Fruit fly (Drosophila melanogaster): ENCODE results near the gene CG7011.

CG7011 gene

dm6 chr3L:15192172-15192571, 28.7 kb upstream of the CG7011 start:
- no peak for TF ChIP-seq CG17801 (GFP tag; optimal IDR thresholded peaks at IDR 0.05; ENCODE audit: partially characterized antibody)

DNA sequence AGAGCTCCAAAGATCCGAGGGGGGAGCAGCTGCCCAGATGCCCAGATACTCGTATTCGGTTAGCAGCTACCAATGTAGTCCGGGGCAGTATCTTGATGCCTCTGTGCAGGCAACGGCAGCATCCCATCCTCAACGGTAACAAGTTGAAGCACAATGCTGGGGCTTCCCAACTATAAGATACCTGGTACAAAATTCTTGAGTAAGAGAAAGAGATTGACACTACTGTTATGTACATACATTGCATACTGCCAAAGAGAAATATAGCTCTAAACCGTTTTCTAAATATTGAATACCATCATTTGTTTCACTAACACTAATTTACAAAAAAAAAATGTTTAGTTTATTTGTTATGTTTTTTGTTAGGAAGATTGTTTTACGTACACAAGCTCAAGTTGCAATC, 26.3 kb upstream of the CG7011 start:
- TF ChIP-seq CG17801 (GFP tag; optimal IDR thresholded peaks at IDR 0.05; ENCODE audit: partially characterized antibody) = no peak

dm6 chr3L:15188735-15189134, 25.3 kb upstream of the CG7011 start:
- no peak for TF ChIP-seq CG17801 (GFP tag; optimal IDR thresholded peaks at IDR 0.05; ENCODE audit: partially characterized antibody)

- no peak for TF ChIP-seq CG17801 (GFP tag; optimal IDR thresholded peaks at IDR 0.05; ENCODE audit: partially characterized antibody)
These were observed 24.4 kb upstream of the CG7011 start for dm6 chr3L:15187782-15188181.

DNA sequence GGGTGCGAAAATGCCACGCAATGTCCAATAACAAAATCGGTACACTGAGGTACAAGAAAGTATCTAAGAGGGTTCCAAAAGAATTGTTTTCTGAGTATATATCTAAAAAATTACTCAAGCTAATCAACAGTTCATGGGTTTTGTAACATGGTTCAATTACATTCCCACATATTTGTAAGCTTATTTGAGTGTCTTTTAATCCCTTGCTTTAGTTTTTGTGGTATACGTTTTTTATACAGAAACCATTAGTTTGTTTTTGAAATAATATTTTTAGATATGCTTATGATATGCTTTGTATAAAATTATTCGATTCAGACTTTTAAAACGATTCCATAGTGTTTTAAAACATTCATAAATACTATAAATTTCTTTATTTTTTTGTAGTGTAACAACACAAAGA, 17.4 kb upstream of the CG7011 start:
- TF ChIP-seq CG17801 (GFP tag; optimal IDR thresholded peaks at IDR 0.05; ENCODE audit: partially characterized antibody) = no peak

DNA sequence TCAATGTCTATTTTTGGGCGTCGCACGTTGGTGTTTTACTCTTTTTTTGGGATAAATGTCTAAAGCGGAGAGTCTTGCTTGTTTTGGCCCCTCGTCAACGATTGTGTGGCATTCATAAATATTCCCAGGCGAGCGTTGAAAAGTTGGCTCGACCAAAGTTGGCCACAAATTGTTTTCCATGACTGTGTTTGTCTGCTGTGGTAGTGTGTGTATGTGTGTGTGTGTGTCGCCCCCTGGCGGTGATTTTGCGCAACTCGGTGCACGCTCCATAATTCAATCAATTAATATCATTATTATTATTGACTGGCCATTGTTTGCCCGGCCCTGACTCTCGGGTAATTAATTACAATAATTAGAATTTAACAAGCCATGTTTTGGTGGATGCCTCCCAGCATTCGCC, 15.2 kb upstream of the CG7011 start:
- no peak for TF ChIP-seq CG17801 (GFP tag; optimal IDR thresholded peaks at IDR 0.05; ENCODE audit: partially characterized antibody)

- TF ChIP-seq CG17801 (GFP tag; optimal IDR thresholded peaks at IDR 0.05; ENCODE audit: partially characterized antibody) = no peak
These were observed 13.3 kb upstream of the CG7011 start for dm6 chr3L:15176641-15177215.

dm6 chr3L:15174823-15175222, 11.4 kb upstream of the CG7011 start:
- TF ChIP-seq CG17801 (GFP tag; optimal IDR thresholded peaks at IDR 0.05; ENCODE audit: partially characterized antibody) = no peak

dm6 chr3L:15174086-15174485, 10.7 kb upstream of the CG7011 start:
- no peak for TF ChIP-seq CG17801 (GFP tag; optimal IDR thresholded peaks at IDR 0.05; ENCODE audit: partially characterized antibody)

dm6 chr3L:15172404-15173055, 9.1 kb upstream of the CG7011 start:
- no peak for TF ChIP-seq CG17801 (GFP tag; optimal IDR thresholded peaks at IDR 0.05; ENCODE audit: partially characterized antibody)

dm6 chr3L:15171769-15172403, 8.5 kb upstream of the CG7011 start:
- no peak for TF ChIP-seq CG17801 (GFP tag; optimal IDR thresholded peaks at IDR 0.05; ENCODE audit: partially characterized antibody)

dm6 chr3L:15169795-15170194, 6.4 kb upstream of the CG7011 start:
- no peak for TF ChIP-seq CG17801 (GFP tag; optimal IDR thresholded peaks at IDR 0.05; ENCODE audit: partially characterized antibody)

dm6 chr3L:15169010-15169409, 5.6 kb upstream of the CG7011 start:
- no peak for TF ChIP-seq CG17801 (GFP tag; optimal IDR thresholded peaks at IDR 0.05; ENCODE audit: partially characterized antibody)

DNA sequence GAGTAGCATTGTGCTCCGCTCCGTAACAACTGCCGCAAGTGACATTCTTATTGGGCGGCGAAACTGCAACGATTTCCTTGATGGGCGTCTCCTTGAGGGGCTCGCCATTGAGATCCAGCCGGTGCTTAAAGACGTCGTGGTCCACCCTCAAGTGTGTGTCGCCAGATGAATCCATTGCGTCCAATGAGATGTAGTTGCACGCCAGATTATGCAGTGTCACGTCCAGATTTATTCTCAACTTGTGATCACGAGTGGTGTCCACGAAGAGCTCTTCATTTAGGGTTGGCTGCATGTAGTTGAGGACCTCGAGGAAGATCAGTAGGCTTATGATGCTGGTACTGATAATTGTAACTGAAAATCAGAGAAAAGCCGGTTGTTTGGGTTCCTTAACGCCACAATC, 440 bp downstream of the CG7011 start:
- TF ChIP-seq CG17801 (GFP tag; optimal IDR thresholded peaks at IDR 0.05; ENCODE audit: partially characterized antibody) = no peak

- TF ChIP-seq CG17801 (GFP tag; optimal IDR thresholded peaks at IDR 0.05; ENCODE audit: partially characterized antibody) = no peak
These were observed 1.4 kb downstream of the CG7011 start for dm6 chr3L:15162005-15162404.

dm6 chr3L:15161549-15161948, 1.9 kb downstream of the CG7011 start, which contains the start of gene CG6878:
Gene CG6878, plus strand, starts transcription at chr3L:15161817.
- peak; percentile 19 for TF ChIP-seq CG17801 (GFP tag; optimal IDR thresholded peaks at IDR 0.05; ENCODE audit: partially characterized antibody)
